Fruit fly (Drosophila melanogaster) whole organism, embryonic: ENCODE results near the gene pix.

Source experiments
- Atf3 ChIP-seq: fragments of 200-800 bp; sonication (Bioruptor generic); optimal IDR thresholded peaks from 3 replicates; lab custom pipeline; 2016; ENCODE audit warnings: missing biosample characterization, missing genetic modification characterization
- CG10565 ChIP-seq: fragments of 200-800 bp; sonication (Bioruptor generic); optimal IDR thresholded peaks from 3 replicates; lab custom pipeline; 2016; ENCODE audit warnings: missing biosample characterization, mild to moderate bottlenecking, missing genetic modification characterization
- CG12236 ChIP-seq: fragments of 200-800 bp; sonication (Bioruptor generic); optimal IDR thresholded peaks from 2 replicates; lab custom pipeline; 2016; ENCODE audit warnings: missing biosample characterization, missing genetic modification characterization
- CG15073 ChIP-seq: fragments of 200-800 bp; sonication (Bioruptor generic); optimal IDR thresholded peaks from 2 replicates; lab custom pipeline; 2016; ENCODE audit warnings: missing biosample characterization, missing genetic modification characterization
- CG15269 ChIP-seq: fragments of 200-800 bp; sonication (Bioruptor generic); optimal IDR thresholded peaks from 2 replicates; lab custom pipeline; 2018; ENCODE audit warnings: missing biosample characterization, mild to moderate bottlenecking, missing genetic modification characterization, moderate library complexity
- CG16813 ChIP-seq: fragments of 200-800 bp; sonication (Bioruptor generic); IDR thresholded peaks from 3 replicates; pipeline ENCODE4 v1.3.6; 2022; ENCODE audit warnings: missing biosample characterization, missing genetic modification characterization; ENCODE audit not compliant: partially characterized antibody
- CG17568 ChIP-seq: fragments of 200-800 bp; sonication (Bioruptor generic); optimal IDR thresholded peaks from 2 replicates; lab custom pipeline; 2018; ENCODE audit warnings: missing biosample characterization, mild to moderate bottlenecking, missing genetic modification characterization, moderate library complexity
- CG18011 ChIP-seq: fragments of 200-800 bp; sonication (Bioruptor generic); optimal IDR thresholded peaks from 2 replicates; lab custom pipeline; 2017; ENCODE audit warnings: missing biosample characterization, missing genetic modification characterization, mild to moderate bottlenecking, moderate library complexity, missing genotype
- CG18764 ChIP-seq: fragments of 200-800 bp; sonication (Bioruptor generic); optimal IDR thresholded peaks from 3 replicates; lab custom pipeline; 2016; ENCODE audit warnings: missing biosample characterization, missing genetic modification characterization
- CG33213 ChIP-seq: fragments of 200-800 bp; sonication (Bioruptor generic); optimal IDR thresholded peaks from 3 replicates; lab custom pipeline; 2016; ENCODE audit warnings: missing biosample characterization, missing genetic modification characterization
- CG33557 ChIP-seq: fragments of 200-800 bp; sonication (Bioruptor generic); optimal IDR thresholded peaks from 2 replicates; lab custom pipeline; 2019; ENCODE audit warnings: missing biosample characterization, mild to moderate bottlenecking, missing genetic modification characterization, moderate library complexity
- CG34376 ChIP-seq: fragments of 200-800 bp; sonication (Bioruptor generic); optimal IDR thresholded peaks from 2 replicates; lab custom pipeline; 2018; ENCODE audit warnings: missing biosample characterization, mild to moderate bottlenecking, missing genetic modification characterization
- CG6689 ChIP-seq: fragments of 200-800 bp; sonication (Bioruptor generic); IDR thresholded peaks from 2 replicates; pipeline ENCODE4 v1.3.6; 2022; ENCODE audit warnings: missing biosample characterization, missing genetic modification characterization
- CG7786 ChIP-seq: fragments of 200-800 bp; sonication (Bioruptor generic); optimal IDR thresholded peaks from 2 replicates; lab custom pipeline; 2016; ENCODE audit warnings: missing biosample characterization, missing genetic modification characterization
- CG8290 ChIP-seq, 3 experiments: fragments of 200-800 bp; sonication (Bioruptor generic); optimal IDR thresholded peaks; 2 replicates each; lab custom pipeline; 2016 to 2019; ENCODE audit warnings: missing biosample characterization in 3 of 3, missing genetic modification characterization in 3 of 3, mild to moderate bottlenecking in 2 of 3, moderate library complexity in 1 of 3
- CG9817 ChIP-seq: fragments of 200-800 bp; sonication (Bioruptor generic); optimal IDR thresholded peaks from 2 replicates; lab custom pipeline; 2018; ENCODE audit warnings: missing biosample characterization, mild to moderate bottlenecking, missing genetic modification characterization, moderate library complexity
- Chrac-16 ChIP-seq: fragments of 200-800 bp; sonication (Bioruptor generic); optimal IDR thresholded peaks from 3 replicates; lab custom pipeline; 2016; ENCODE audit warnings: missing biosample characterization, missing genetic modification characterization
- CoRest ChIP-seq: fragments of 200-800 bp; sonication (Bioruptor generic); optimal IDR thresholded peaks from 3 replicates; lab custom pipeline; 2018; ENCODE audit warnings: missing biosample characterization, mild to moderate bottlenecking, missing genetic modification characterization, moderate library complexity
- Dad ChIP-seq: fragments of 200-800 bp; sonication (Bioruptor generic); optimal IDR thresholded peaks from 3 replicates; lab custom pipeline; 2016; ENCODE audit warnings: missing biosample characterization, missing genetic modification characterization
- Elba2 ChIP-seq: fragments of 200-800 bp; sonication (Bioruptor generic); optimal IDR thresholded peaks from 3 replicates; lab custom pipeline; 2016; ENCODE audit warnings: missing biosample characterization, missing genetic modification characterization
- Fer3 ChIP-seq: fragments of 200-800 bp; sonication (Bioruptor generic); optimal IDR thresholded peaks from 2 replicates; lab custom pipeline; 2018; ENCODE audit warnings: missing biosample characterization, mild to moderate bottlenecking, missing genetic modification characterization, moderate library complexity
- H2.0 ChIP-seq: fragments of 200-800 bp; sonication (Bioruptor generic); IDR thresholded peaks from 2 replicates; pipeline ENCODE4 v1.3.6; 2022; ENCODE audit warnings: missing biosample characterization, missing genetic modification characterization
- Hmr ChIP-seq: fragments of 200-800 bp; sonication (Bioruptor generic); optimal IDR thresholded peaks from 3 replicates; lab custom pipeline; 2017; ENCODE audit warnings: mild to moderate bottlenecking, missing biosample characterization, missing genetic modification reagents, missing genetic modification characterization
- Hmx ChIP-seq: fragments of 200-800 bp; sonication (Bioruptor generic); optimal IDR thresholded peaks from 2 replicates; lab custom pipeline; 2016; ENCODE audit warnings: missing biosample characterization, missing genetic modification characterization
- Med ChIP-seq: fragments of 200-800 bp; sonication (Bioruptor generic); peaks from one replicate; lab custom pipeline; 2016; ENCODE audit warnings: missing biosample characterization, missing genetic modification characterization, mild to moderate bottlenecking, inconsistent platforms, moderate library complexity
- NC2α ChIP-seq: fragments of 200-800 bp; sonication (Bioruptor generic); optimal IDR thresholded peaks from 2 replicates; lab custom pipeline; 2016; ENCODE audit warnings: missing biosample characterization, missing genetic modification characterization
- Neu2 ChIP-seq: fragments of 200-800 bp; sonication (Bioruptor generic); optimal IDR thresholded peaks from 3 replicates; lab custom pipeline; 2016; ENCODE audit warnings: missing biosample characterization, missing genetic modification characterization, borderline replicate concordance
- PHDP ChIP-seq: fragments of 200-800 bp; sonication (Bioruptor generic); optimal IDR thresholded peaks from 3 replicates; lab custom pipeline; 2018; ENCODE audit warnings: missing biosample characterization, mild to moderate bottlenecking, missing genetic modification characterization, moderate library complexity
- Pdp1 ChIP-seq, 2 experiments: fragments of 200-800 bp; sonication (Bioruptor generic); optimal IDR thresholded peaks; 3 replicates each; lab custom pipeline; 2016; ENCODE audit warnings: missing biosample characterization in 2 of 2, missing genetic modification characterization in 2 of 2, mild to moderate bottlenecking in 1 of 2, moderate library complexity in 1 of 2
- Sox102F ChIP-seq: fragments of 200-800 bp; sonication (Bioruptor generic); optimal IDR thresholded peaks from 2 replicates; lab custom pipeline; 2018; ENCODE audit warnings: missing biosample characterization, mild to moderate bottlenecking, missing genetic modification characterization, moderate library complexity
- Trl ChIP-seq, 3 experiments: fragments of >200 bp in 2 of 3; fragments of 200-800 bp in 1 of 3; sonication (Bioruptor generic) in 1 of 3; optimal IDR thresholded peaks; 2 replicates in 1 of 3; 3 replicates in 2 of 3; lab custom pipeline; 2016 to 2017; ENCODE audit warnings: missing biosample characterization in 1 of 3, missing genetic modification characterization in 1 of 3
- br ChIP-seq: fragments of >200 bp; optimal IDR thresholded peaks from 2 replicates; lab custom pipeline; 2017
- chif ChIP-seq, 2 experiments: fragments of 200-800 bp; sonication (Bioruptor generic); optimal IDR thresholded peaks; 3 replicates each; lab custom pipeline; 2016; ENCODE audit warnings: missing biosample characterization in 2 of 2, missing genetic modification characterization in 2 of 2
- dpn ChIP-seq, 2 experiments: fragments of 200-800 bp; sonication (Bioruptor generic); optimal IDR thresholded peaks; 3 replicates each; lab custom pipeline; 2016; ENCODE audit warnings: missing biosample characterization in 2 of 2, missing genetic modification characterization in 2 of 2
- gfzf ChIP-seq: fragments of 200-800 bp; sonication (Bioruptor generic); optimal IDR thresholded peaks from 2 replicates; lab custom pipeline; 2016; ENCODE audit warnings: missing biosample characterization, mild to moderate bottlenecking, missing genetic modification characterization, moderate library complexity
- gro ChIP-seq: fragments of 200-800 bp; sonication (Bioruptor generic); optimal IDR thresholded peaks from 2 replicates; lab custom pipeline; 2016; ENCODE audit warnings: missing biosample characterization, missing genetic modification characterization
- h ChIP-seq: fragments of >200 bp; optimal IDR thresholded peaks from 2 replicates; lab custom pipeline; 2017
- hbn ChIP-seq: fragments of 200-800 bp; sonication (Bioruptor generic); IDR thresholded peaks from 2 replicates; pipeline ENCODE4 v1.3.6; 2022; ENCODE audit warnings: missing biosample characterization, missing genetic modification characterization; ENCODE audit not compliant: partially characterized antibody
- mld ChIP-seq: fragments of 200-800 bp; sonication (Bioruptor generic); IDR thresholded peaks from 3 replicates; pipeline ENCODE4 v1.3.6; 2022; ENCODE audit warnings: missing biosample characterization, missing genetic modification characterization; ENCODE audit not compliant: partially characterized antibody
- nom ChIP-seq: fragments of 200-800 bp; sonication (Bioruptor generic); optimal IDR thresholded peaks from 2 replicates; lab custom pipeline; 2017; ENCODE audit warnings: missing biosample characterization, missing genetic modification characterization, mild to moderate bottlenecking, moderate library complexity, missing genetic modification reagents
- odd ChIP-seq: fragments of 200-800 bp; sonication (Bioruptor generic); optimal IDR thresholded peaks from 2 replicates; lab custom pipeline; 2017; ENCODE audit warnings: missing biosample characterization, mild to moderate bottlenecking, missing genetic modification characterization
- sc ChIP-seq, 3 experiments: fragments of >200 bp in 2 of 3; fragments of 200-800 bp in 1 of 3; sonication (Bioruptor generic) in 1 of 3; optimal IDR thresholded peaks; 2 replicates in 2 of 3; 3 replicates in 1 of 3; lab custom pipeline; 2017; ENCODE audit warnings: mild to moderate bottlenecking in 1 of 3, missing biosample characterization in 1 of 3, missing genetic modification characterization in 1 of 3, missing genetic modification reagents in 1 of 3
- shn ChIP-seq: fragments of 200-800 bp; sonication (Bioruptor generic); optimal IDR thresholded peaks from 3 replicates; lab custom pipeline; 2016; ENCODE audit warnings: missing biosample characterization, missing genetic modification characterization
- slbo ChIP-seq: fragments of 200-800 bp; sonication (Bioruptor generic); IDR thresholded peaks from 2 replicates; pipeline ENCODE4 v1.3.6; 2022; ENCODE audit warnings: missing biosample characterization, missing genetic modification characterization
- slou ChIP-seq: fragments of 200-800 bp; sonication (Bioruptor generic); optimal IDR thresholded peaks from 3 replicates; lab custom pipeline; 2016; ENCODE audit warnings: missing biosample characterization, missing genetic modification characterization
- slp2 ChIP-seq: fragments of 200-800 bp; sonication (Bioruptor generic); optimal IDR thresholded peaks from 2 replicates; lab custom pipeline; 2016; ENCODE audit warnings: missing biosample characterization, missing genetic modification characterization
- sob ChIP-seq: fragments of 200-800 bp; sonication (Bioruptor generic); IDR thresholded peaks from 2 replicates; pipeline ENCODE4 v1.3.6; 2022; ENCODE audit warnings: missing biosample characterization, missing genetic modification characterization
- sr ChIP-seq: fragments of 200-800 bp; sonication (Bioruptor generic); IDR thresholded peaks from 3 replicates; pipeline ENCODE4 v1.3.6; 2022; ENCODE audit warnings: missing biosample characterization, missing genetic modification characterization
- tna ChIP-seq: fragments of 200-800 bp; sonication (Bioruptor generic); IDR thresholded peaks from 2 replicates; pipeline ENCODE4 v1.3.6; 2022; ENCODE audit warnings: missing biosample characterization, missing genetic modification characterization; ENCODE audit not compliant: partially characterized antibody
- unpg ChIP-seq: fragments of 200-800 bp; sonication (Bioruptor generic); optimal IDR thresholded peaks from 3 replicates; lab custom pipeline; 2018; ENCODE audit warnings: missing biosample characterization, mild to moderate bottlenecking, missing genetic modification characterization, moderate library complexity

The pix gene

dm6 chr3L:8954648-8955033, 19.9 kb downstream of the pix start, which contains the start of gene GNBP3 (continued):
- no peak for TF ChIP-seq CG18011 (GFP tag; lab: Kevin White, UChicago)
- TF ChIP-seq CG33557 (GFP tag; lab: Kevin White, UChicago) = peak; percentile 27
- TF ChIP-seq CG7786 (GFP tag; lab: Kevin White, UChicago) = no peak
- no peak for TF ChIP-seq Atf3 (GFP tag; lab: Kevin White, UChicago)
- TF ChIP-seq slou (GFP tag; lab: Kevin White, UChicago) = no peak
- TF ChIP-seq Trl (optimal IDR thresholded peaks at IDR 0.05; lab: Kevin White, UChicago) = no peak
- peak; percentile 30 for TF ChIP-seq Trl (GFP tag; optimal IDR thresholded peaks at IDR 0.05; lab: Kevin White, UChicago)
- TF ChIP-seq Chrac-16 (GFP tag; lab: Kevin White, UChicago) = peak; percentile 22
- no peak for TF ChIP-seq CG15073 (GFP tag; lab: Kevin White, UChicago)
- TF ChIP-seq Hmx (GFP tag; lab: Kevin White, UChicago) = no peak
- TF ChIP-seq nom (GFP tag; lab: Kevin White, UChicago) = peak; percentile 91
- TF ChIP-seq dpn (GFP tag; optimal IDR thresholded peaks at IDR 0.05; lab: Kevin White, UChicago) = peak; percentile 31 to 38
- TF ChIP-seq gro (GFP tag; lab: Kevin White, UChicago) = no peak
- TF ChIP-seq sob = no peak
- TF ChIP-seq CG34376 = peak; percentile 80
- TF ChIP-seq CG9817 (tag; lab: Kevin White, UChicago) = peak; percentile 17
- TF ChIP-seq CG17568 (GFP tag; lab: Kevin White, UChicago) = no peak
- no peak for TF ChIP-seq mld (GFP tag; lab: Robert Waterston, UW)
- TF ChIP-seq CG33213 (GFP tag; lab: Kevin White, UChicago) = no peak
- no peak for TF ChIP-seq Neu2 (GFP tag; lab: Kevin White, UChicago)
- peak; percentile 63 for TF ChIP-seq CG8290 (GFP tag; optimal IDR thresholded peaks at IDR 0.05; lab: Kevin White, UChicago)
- TF ChIP-seq CG8290 (tag; optimal IDR thresholded peaks at IDR 0.05; lab: Kevin White, UChicago) = no peak
- TF ChIP-seq CG12236 (GFP tag; lab: Kevin White, UChicago) = no peak
- peak; percentile 51 for TF ChIP-seq CG10565
- no peak for TF ChIP-seq odd (GFP tag; lab: Kevin White, UChicago)
- TF ChIP-seq CG6689 (GFP tag; lab: Robert Waterston, UW) = peak; percentile 53; the same call in 1 of the 2 replicates
- TF ChIP-seq sc (optimal IDR thresholded peaks at IDR 0.05; lab: Kevin White, UChicago) = no peak
- TF ChIP-seq sc (GFP tag; optimal IDR thresholded peaks at IDR 0.05; lab: Kevin White, UChicago) = peak; percentile 7
- peak; percentile 59 for TF ChIP-seq unpg
- no peak for TF ChIP-seq slp2
- TF ChIP-seq Dad = peak; percentile 33
- TF ChIP-seq chif (GFP tag; optimal IDR thresholded peaks at IDR 0.05; lab: Kevin White, UChicago) = no peak
- no peak for TF ChIP-seq sr
- TF ChIP-seq hbn (GFP tag; lab: Robert Waterston, UW) = no peak
- no peak for TF ChIP-seq NC2α
- TF ChIP-seq Hmr (GFP tag; lab: Kevin White, UChicago) = no peak
- TF ChIP-seq CG18764 (GFP tag; lab: Kevin White, UChicago) = peak; percentile 11
- TF ChIP-seq shn = no peak
- TF ChIP-seq Elba2 (GFP tag; lab: Kevin White, UChicago) = no peak
- no peak for TF ChIP-seq br (lab: Kevin White, UChicago)
- TF ChIP-seq gfzf (GFP tag; lab: Kevin White, UChicago) = no peak
- peak; percentile 35 for TF ChIP-seq CoRest (tag; lab: Kevin White, UChicago)
- TF ChIP-seq Pdp1 (GFP tag; optimal IDR thresholded peaks at IDR 0.05; lab: Kevin White, UChicago) = peak in 1 of 2 experiments; percentile 48
- TF ChIP-seq tna (GFP tag; lab: Robert Waterston, UW) = no peak
- no peak for TF ChIP-seq CG16813
- no peak for TF ChIP-seq H2.0
- peak; percentile 66 for TF ChIP-seq slbo (GFP tag; lab: Robert Waterston, UW)
- TF ChIP-seq CG15269 (tag; lab: Kevin White, UChicago) = peak; percentile 43
- TF ChIP-seq h (lab: Kevin White, UChicago) = no peak
- TF ChIP-seq PHDP (tag; lab: Kevin White, UChicago) = peak; percentile 60
- TF ChIP-seq Fer3 (tag; lab: Kevin White, UChicago) = peak; percentile 77
- TF ChIP-seq Sox102F (GFP tag; lab: Kevin White, UChicago) = peak; percentile 25
- peak; percentile 78 for TF ChIP-seq Med
